ENCODE assay signal across 1 fruit fly cellular context in the genomic region with DNA sequence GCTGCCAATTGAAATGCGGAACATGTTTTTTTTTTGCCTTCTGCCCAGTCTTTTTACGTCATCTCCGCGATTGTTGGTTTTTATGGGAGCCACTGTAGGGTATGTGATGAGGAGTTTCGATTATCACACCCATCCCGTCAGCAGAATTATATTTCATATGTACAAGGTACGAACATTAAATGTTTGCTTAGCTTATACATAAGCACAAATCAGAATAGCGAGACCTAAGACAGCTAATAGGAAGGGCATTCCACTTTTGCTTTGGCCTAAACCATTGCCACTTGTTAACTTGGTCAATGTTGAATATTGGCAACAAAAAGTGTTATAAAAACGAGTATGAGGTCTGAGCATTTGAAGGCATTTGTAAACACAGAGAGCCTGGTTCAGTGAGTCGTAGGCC.
TF ChIP-seq lines count a peak whose summit lies in the region.

TSS of gene CG2816 (plus strand) at position 400 of the 400 bp plus-strand sequence.

TF ChIP-seq in whole organism, embryonic, 481 proteins besides CTCF, POLR2A, EP300 and RAD21 (continued from another document):
- no peak for TF ChIP-seq CG34422 (GFP tag; IDR thresholded peaks at IDR 0.05; lab: Robert Waterston, UW)
- TF ChIP-seq crc (GFP tag; optimal IDR thresholded peaks at IDR 0.05; lab: Kevin White, UChicago): peak; percentile 71
- TF ChIP-seq CG9876 (GFP tag; optimal IDR thresholded peaks at IDR 0.05; lab: Kevin White, UChicago): peak; percentile 75
- TF ChIP-seq Xbp1 (GFP tag; optimal IDR thresholded peaks at IDR 0.05; lab: Kevin White, UChicago): peak; percentile 27
- TF ChIP-seq Scr (GFP tag; IDR thresholded peaks at IDR 0.05; lab: Robert Waterston, UW; ENCODE audit: partially characterized antibody): no peak
- TF ChIP-seq CHES-1-like (GFP tag; optimal IDR thresholded peaks at IDR 0.05; lab: Kevin White, UChicago): peak; percentile 79
- TF ChIP-seq jing (GFP tag; optimal IDR thresholded peaks at IDR 0.05; lab: Kevin White, UChicago): no peak
- no peak for TF ChIP-seq CG2116 (GFP tag; optimal IDR thresholded peaks at IDR 0.05; lab: Kevin White, UChicago)
- TF ChIP-seq CG16863 (GFP tag; optimal IDR thresholded peaks at IDR 0.05; lab: Kevin White, UChicago): peak; percentile 50
- no peak for TF ChIP-seq B-H1 (GFP tag; IDR thresholded peaks at IDR 0.05; lab: Robert Waterston, UW)
- no peak for TF ChIP-seq sisA (GFP tag; IDR thresholded peaks at IDR 0.05; lab: Robert Waterston, UW)
- TF ChIP-seq CG12219 (GFP tag; optimal IDR thresholded peaks at IDR 0.05; lab: Kevin White, UChicago): peak; percentile 59
- TF ChIP-seq CG17186 (GFP tag; optimal IDR thresholded peaks at IDR 0.05; lab: Kevin White, UChicago): no peak
- no peak for TF ChIP-seq crp (GFP tag; optimal IDR thresholded peaks at IDR 0.05; lab: Kevin White, UChicago)
- no peak for TF ChIP-seq CG1024 (GFP tag; IDR thresholded peaks at IDR 0.05; lab: Robert Waterston, UW)
- TF ChIP-seq prd (optimal IDR thresholded peaks at IDR 0.05; lab: Kevin White, UChicago): no peak
- no peak; the same call in 2 of the 3 replicates for TF ChIP-seq prd (GFP tag; IDR thresholded peaks at IDR 0.05; lab: Robert Waterston, UW)
- TF ChIP-seq ab (GFP tag; optimal IDR thresholded peaks at IDR 0.05; lab: Kevin White, UChicago): peak; percentile 47
- TF ChIP-seq hbn (GFP tag; IDR thresholded peaks at IDR 0.05; lab: Robert Waterston, UW; ENCODE audit: partially characterized antibody): no peak
- no peak for TF ChIP-seq tll (GFP tag; optimal IDR thresholded peaks at IDR 0.05; lab: Kevin White, UChicago)
- peak; percentile 34 for TF ChIP-seq corto (GFP tag; optimal IDR thresholded peaks at IDR 0.05; lab: Kevin White, UChicago)
- peak; percentile 70 for TF ChIP-seq CG32532 (GFP tag; IDR thresholded peaks at IDR 0.05; lab: Robert Waterston, UW)
- TF ChIP-seq stwl (tag; optimal IDR thresholded peaks at IDR 0.05; lab: Kevin White, UChicago): no peak
- peak; percentile 97 for TF ChIP-seq CG2120 (GFP tag; optimal IDR thresholded peaks at IDR 0.05; lab: Kevin White, UChicago)
- TF ChIP-seq zen (tag; optimal IDR thresholded peaks at IDR 0.05; lab: Kevin White, UChicago): no peak
- TF ChIP-seq gsb (GFP tag; IDR thresholded peaks at IDR 0.05; lab: Robert Waterston, UW): 0 out of 2 replicates have a peak, but pooled peaks have one; percentile 17
- no peak for TF ChIP-seq CG1792 (GFP tag; optimal IDR thresholded peaks at IDR 0.05; lab: Kevin White, UChicago)
- no peak for TF ChIP-seq dmrt11E (tag; optimal IDR thresholded peaks at IDR 0.05; lab: Kevin White, UChicago)
- peak; percentile 49 for TF ChIP-seq CoRest (tag; optimal IDR thresholded peaks at IDR 0.05; lab: Kevin White, UChicago)
- TF ChIP-seq CG4328 (GFP tag; optimal IDR thresholded peaks at IDR 0.05; lab: Kevin White, UChicago): no peak
- TF ChIP-seq klu (GFP tag; IDR thresholded peaks at IDR 0.05; lab: Robert Waterston, UW): peak; percentile 83
- peak; percentile 51 for TF ChIP-seq ttk (GFP tag; IDR thresholded peaks at IDR 0.05; lab: Robert Waterston, UW)
- no peak for TF ChIP-seq CG31365 (tag; optimal IDR thresholded peaks at IDR 0.05; lab: Kevin White, UChicago)
- peak; percentile 71 for TF ChIP-seq CG7839 (tag; optimal IDR thresholded peaks at IDR 0.05; lab: Kevin White, UChicago)
- TF ChIP-seq twi (tag; optimal IDR thresholded peaks at IDR 0.05; lab: Kevin White, UChicago): no peak
- TF ChIP-seq CG18262 (tag; optimal IDR thresholded peaks at IDR 0.05; lab: Kevin White, UChicago): no peak
- TF ChIP-seq Myb (GFP tag; optimal IDR thresholded peaks at IDR 0.05; lab: Kevin White, UChicago): peak; percentile 72
- peak; percentile 63 for TF ChIP-seq CG12299 (tag; optimal IDR thresholded peaks at IDR 0.05; lab: Kevin White, UChicago)
- no peak for TF ChIP-seq Deaf1 (tag; optimal IDR thresholded peaks at IDR 0.05; lab: Kevin White, UChicago)
- no peak for TF ChIP-seq CG1832 (GFP tag; optimal IDR thresholded peaks at IDR 0.05; lab: Kevin White, UChicago)
- TF ChIP-seq CG5953 (GFP tag; IDR thresholded peaks at IDR 0.05; lab: Robert Waterston, UW): no peak
- no peak for TF ChIP-seq pnt (GFP tag; optimal IDR thresholded peaks at IDR 0.05; lab: Kevin White, UChicago)
- no peak for TF ChIP-seq CG6813 (GFP tag; optimal IDR thresholded peaks at IDR 0.05; lab: Kevin White, UChicago)
- TF ChIP-seq nerfin-1 (tag; optimal IDR thresholded peaks at IDR 0.05; lab: Kevin White, UChicago): no peak
- no peak for TF ChIP-seq cato (GFP tag; optimal IDR thresholded peaks at IDR 0.05; lab: Kevin White, UChicago; ENCODE audit: borderline replicate concordance)
- no peak for TF ChIP-seq CG13287 (GFP tag; IDR thresholded peaks at IDR 0.05; lab: Robert Waterston, UW; ENCODE audit: partially characterized antibody)
- peak; percentile 24 for TF ChIP-seq CG12744 (GFP tag; optimal IDR thresholded peaks at IDR 0.05; lab: Kevin White, UChicago)
